Fruit fly (Drosophila melanogaster): ENCODE results near the gene CG14210.

CG14210 gene

DNA sequence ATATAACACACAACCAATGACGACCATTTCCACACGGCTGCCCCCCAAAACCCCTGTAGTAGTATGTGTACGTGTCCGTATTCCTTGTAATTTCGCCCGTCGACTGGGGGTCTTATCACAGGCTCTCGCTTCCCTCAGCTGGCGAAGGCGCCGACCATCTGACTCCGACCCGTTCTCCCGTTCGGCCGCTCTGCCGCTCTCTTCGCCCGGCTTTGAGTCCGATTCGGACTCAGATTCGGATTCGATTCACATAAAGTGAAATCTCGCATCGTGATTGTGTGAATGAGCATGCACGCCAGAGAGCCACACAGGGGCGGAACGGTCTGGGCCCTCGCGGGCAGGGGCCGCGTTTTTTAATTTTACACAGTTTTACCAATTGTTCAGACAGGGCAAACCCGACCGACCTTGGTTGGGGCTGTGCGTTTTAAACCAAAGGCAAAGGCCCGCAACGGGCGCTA, 49.7 kb downstream of the CG14210 start (continued):
- peak; percentile 64 for TF ChIP-seq Antp (GFP tag; optimal IDR thresholded peaks at IDR 0.05)
- TF ChIP-seq CG31388 (GFP tag; optimal IDR thresholded peaks at IDR 0.05), result no peak
- TF ChIP-seq HLH4C (GFP tag; IDR thresholded peaks at IDR 0.05; ENCODE audit: partially characterized antibody), result peak; percentile 57; the same call in 2 of the 3 replicates
- 0 out of 2 replicates have a peak, but pooled peaks have one; percentile 27 for TF ChIP-seq Xrp1 (GFP tag; IDR thresholded peaks at IDR 0.05)
- peak; percentile 51; the same call in 1 of the 3 replicates for TF ChIP-seq H15 (GFP tag; IDR thresholded peaks at IDR 0.05)
- peak; percentile 55; the same call in 1 of the 2 replicates for TF ChIP-seq CG4404 (GFP tag; IDR thresholded peaks at IDR 0.05)
- no peak for TF ChIP-seq Atf3 (GFP tag; optimal IDR thresholded peaks at IDR 0.05)
- TF ChIP-seq CG30020 (tag; optimal IDR thresholded peaks at IDR 0.05), result no peak
- no peak for TF ChIP-seq chn (GFP tag; optimal IDR thresholded peaks at IDR 0.05)
- TF ChIP-seq CG30431 (GFP tag; optimal IDR thresholded peaks at IDR 0.05), result no peak
- no peak for TF ChIP-seq CkIIα-i1 (GFP tag; IDR thresholded peaks at IDR 0.05)
- TF ChIP-seq CG17829 (tag; optimal IDR thresholded peaks at IDR 0.05), result no peak
- TF ChIP-seq Chrac-16 (GFP tag; optimal IDR thresholded peaks at IDR 0.05), result peak; percentile 28
- TF ChIP-seq ase (GFP tag; IDR thresholded peaks at IDR 0.05), result no peak
- TF ChIP-seq CG12942 (GFP tag; optimal IDR thresholded peaks at IDR 0.05), result no peak
- no peak for TF ChIP-seq CG6254 (GFP tag; optimal IDR thresholded peaks at IDR 0.05)
- peak; percentile 60 for TF ChIP-seq ci (GFP tag; IDR thresholded peaks at IDR 0.05)
- 0 out of 2 replicates have a peak, but pooled peaks have one; percentile 13 for TF ChIP-seq rib (GFP tag; IDR thresholded peaks at IDR 0.05)
- TF ChIP-seq CG34422 (GFP tag; IDR thresholded peaks at IDR 0.05), result peak; percentile 66
- no peak for TF ChIP-seq psq (GFP tag; optimal IDR thresholded peaks at IDR 0.05)
- TF ChIP-seq Fer3 (tag; optimal IDR thresholded peaks at IDR 0.05), result no peak
- peak; percentile 31 for TF ChIP-seq CG12769 (tag; optimal IDR thresholded peaks at IDR 0.05)
- TF ChIP-seq Rfx (GFP tag; IDR thresholded peaks at IDR 0.05), result peak; percentile 89
- TF ChIP-seq CG32767 (GFP tag; IDR thresholded peaks at IDR 0.05), result no peak
- TF ChIP-seq CG8478 (optimal IDR thresholded peaks at IDR 0.05), result no peak
- no peak for TF ChIP-seq CG5180 (GFP tag; optimal IDR thresholded peaks at IDR 0.05)
- TF ChIP-seq Neu2 (GFP tag; optimal IDR thresholded peaks at IDR 0.05; ENCODE audit: borderline replicate concordance), result no peak
- TF ChIP-seq Camta (GFP tag; optimal IDR thresholded peaks at IDR 0.05), result peak; percentile 5
- TF ChIP-seq tx (GFP tag; optimal IDR thresholded peaks at IDR 0.05), result no peak
- peak; percentile 48; the same call in 1 of the 2 replicates for TF ChIP-seq gsb (GFP tag; IDR thresholded peaks at IDR 0.05)
- no peak for TF ChIP-seq ato (GFP tag; IDR thresholded peaks at IDR 0.05; ENCODE audit: partially characterized antibody)
- TF ChIP-seq CG17186 (GFP tag; optimal IDR thresholded peaks at IDR 0.05), result no peak
- TF ChIP-seq trh (GFP tag; optimal IDR thresholded peaks at IDR 0.05), result no peak
- no peak for TF ChIP-seq HLH54F (GFP tag; optimal IDR thresholded peaks at IDR 0.05)
- TF ChIP-seq Asciz (GFP tag; optimal IDR thresholded peaks at IDR 0.05), result no peak
- TF ChIP-seq zen (tag; optimal IDR thresholded peaks at IDR 0.05), result no peak
- TF ChIP-seq grau (tag; optimal IDR thresholded peaks at IDR 0.05), result peak; percentile 35
- TF ChIP-seq inv (GFP tag; IDR thresholded peaks at IDR 0.05; ENCODE audit: partially characterized antibody), result peak; percentile 67
- TF ChIP-seq Hr3 (GFP tag; optimal IDR thresholded peaks at IDR 0.05), result peak; percentile 9
- TF ChIP-seq CG10267 (tag; optimal IDR thresholded peaks at IDR 0.05), result no peak
- TF ChIP-seq btn (GFP tag; optimal IDR thresholded peaks at IDR 0.05), result no peak
- TF ChIP-seq CG11696 (GFP tag; IDR thresholded peaks at IDR 0.05), result no peak
- TF ChIP-seq CG42726 (GFP tag; IDR thresholded peaks at IDR 0.05; ENCODE audit: partially characterized antibody), result peak; percentile 82
- TF ChIP-seq CG8765 (GFP tag; IDR thresholded peaks at IDR 0.05), result 0 out of 2 replicates have a peak, but pooled peaks have one; percentile 6
- TF ChIP-seq CG14441 (GFP tag; IDR thresholded peaks at IDR 0.05), result peak; percentile 63
- no peak for TF ChIP-seq cwo (GFP tag; optimal IDR thresholded peaks at IDR 0.05)
- TF ChIP-seq HmgD (GFP tag; optimal IDR thresholded peaks at IDR 0.05), result no peak
- peak; percentile 54; the same call in 1 of the 2 replicates for TF ChIP-seq nerfin-2 (GFP tag; IDR thresholded peaks at IDR 0.05; ENCODE audit: partially characterized antibody)
- peak; percentile 64 for TF ChIP-seq tgo (GFP tag; IDR thresholded peaks at IDR 0.05)
- TF ChIP-seq chm (GFP tag; IDR thresholded peaks at IDR 0.05), result peak; percentile 26; the same call in 1 of the 2 replicates
- TF ChIP-seq Nf-YC (tag; optimal IDR thresholded peaks at IDR 0.05), result no peak

Data from whole organism, embryonic.